Fruit fly (Drosophila melanogaster): ENCODE measurements around the gene Mzt1.

dm6 chr3L:2392745-2393435 lies 3.8 kb downstream of the Mzt1 start:
- TF ChIP-seq sage (GFP tag; optimal IDR thresholded peaks at IDR 0.05) (no peak), usp (GFP tag; optimal IDR thresholded peaks at IDR 0.05) (no peak), h (GFP tag; optimal IDR thresholded peaks at IDR 0.05) (no peak), Dif (GFP tag; optimal IDR thresholded peaks at IDR 0.05; ENCODE audit: partially characterized antibody) (no peak), Hnf4 (GFP tag; optimal IDR thresholded peaks at IDR 0.05) (no peak), Rel (GFP tag; optimal IDR thresholded peaks at IDR 0.05) (no peak), Rel (tag; optimal IDR thresholded peaks at IDR 0.05) (no peak), N (GFP tag; optimal IDR thresholded peaks at IDR 0.05) (no peak), Dfd (GFP tag; optimal IDR thresholded peaks at IDR 0.05) (no peak)

Measured in whole organism, wandering third instar larva.